Fruit fly (Drosophila melanogaster) whole organism, embryonic: ENCODE data around the gene mRpS35.

Experiments used
- Aef1 ChIP-seq: fragments of 200-800 bp; sonication (Bioruptor generic); IDR thresholded peaks from 3 replicates; pipeline ENCODE4 v1.3.6; 2022; ENCODE audit warnings: missing biosample characterization, missing genetic modification characterization
- Asciz ChIP-seq: fragments of 200-800 bp; sonication (Bioruptor generic); optimal IDR thresholded peaks from 2 replicates; lab custom pipeline; 2017; ENCODE audit warnings: missing biosample characterization, mild to moderate bottlenecking, missing genetic modification characterization, missing genetic modification reagents
- Bgb ChIP-seq: fragments of 200-800 bp; sonication (Bioruptor generic); IDR thresholded peaks from 2 replicates; pipeline ENCODE4 v1.3.6; 2022; ENCODE audit warnings: missing biosample characterization, missing genetic modification characterization; ENCODE audit not compliant: partially characterized antibody
- CG11247 ChIP-seq: fragments of 200-800 bp; sonication (Bioruptor generic); IDR thresholded peaks from 2 replicates; pipeline ENCODE4 v1.3.6; 2022; ENCODE audit warnings: missing biosample characterization, missing genetic modification characterization
- CG11456 ChIP-seq: fragments of 200-800 bp; sonication (Bioruptor generic); IDR thresholded peaks from 3 replicates; pipeline ENCODE4 v1.3.6; 2022; ENCODE audit warnings: missing biosample characterization, missing genetic modification characterization
- CG11560 ChIP-seq: fragments of 200-800 bp; sonication (Bioruptor generic); IDR thresholded peaks from 3 replicates; pipeline ENCODE4 v1.3.6; 2022; ENCODE audit warnings: missing biosample characterization, missing genetic modification characterization
- CG11695 ChIP-seq: fragments of 200-800 bp; sonication (Bioruptor generic); IDR thresholded peaks from 3 replicates; pipeline ENCODE4 v1.3.6; 2022; ENCODE audit warnings: missing biosample characterization, missing genetic modification characterization
- CG12071 ChIP-seq: fragments of 200-800 bp; sonication (Bioruptor generic); optimal IDR thresholded peaks from 3 replicates; lab custom pipeline; 2018; ENCODE audit warnings: missing biosample characterization, mild to moderate bottlenecking, missing genetic modification characterization
- CG13123 ChIP-seq: fragments of 200-800 bp; sonication (Bioruptor generic); optimal IDR thresholded peaks from 2 replicates; lab custom pipeline; 2016; ENCODE audit warnings: missing biosample characterization, missing genetic modification characterization
- CG14050 ChIP-seq: fragments of 200-800 bp; sonication (Bioruptor generic); IDR thresholded peaks from 3 replicates; pipeline ENCODE4 v1.3.6; 2022; ENCODE audit warnings: missing biosample characterization, missing genetic modification characterization
- CG15479 ChIP-seq: fragments of 200-800 bp; sonication (Bioruptor generic); optimal IDR thresholded peaks from 3 replicates; lab custom pipeline; 2019; ENCODE audit warnings: missing biosample characterization, mild to moderate bottlenecking, missing genetic modification characterization, moderate library complexity
- CG17612 ChIP-seq: fragments of 200-800 bp; sonication (Bioruptor generic); IDR thresholded peaks from 2 replicates; pipeline ENCODE4 v1.3.6; 2022; ENCODE audit warnings: missing biosample characterization, missing genetic modification characterization
- CG31388 ChIP-seq: fragments of 200-800 bp; sonication (Bioruptor generic); optimal IDR thresholded peaks from 2 replicates; lab custom pipeline; 2016; ENCODE audit warnings: missing biosample characterization, missing genetic modification characterization
- CG6683 ChIP-seq: fragments of 200-800 bp; sonication (Bioruptor generic); optimal IDR thresholded peaks from 2 replicates; lab custom pipeline; 2017; ENCODE audit warnings: missing biosample characterization, mild to moderate bottlenecking, missing genetic modification characterization, missing genetic modification reagents
- CG8944 ChIP-seq: fragments of 200-800 bp; sonication (Bioruptor generic); optimal IDR thresholded peaks from 3 replicates; lab custom pipeline; 2016; ENCODE audit warnings: missing biosample characterization, missing genetic modification characterization
- CG9609 ChIP-seq: fragments of 200-800 bp; sonication (Bioruptor generic); optimal IDR thresholded peaks from 3 replicates; lab custom pipeline; 2016; ENCODE audit warnings: missing biosample characterization, missing genetic modification characterization
- CkIIα-i1 ChIP-seq: fragments of 200-800 bp; sonication (Bioruptor generic); IDR thresholded peaks from 2 replicates; pipeline ENCODE4 v1.3.6; 2022; ENCODE audit warnings: missing biosample characterization, missing genetic modification characterization
- Eip74EF ChIP-seq, 2 experiments: fragments of 200-800 bp in 1 of 2; fragments of >200 bp in 1 of 2; sonication (Bioruptor generic) in 1 of 2; optimal IDR thresholded peaks; 2 replicates each; lab custom pipeline; 2017 to 2019; ENCODE audit warnings: missing biosample characterization in 2 of 2, missing genetic modification characterization in 2 of 2, mild to moderate bottlenecking in 1 of 2, moderate library complexity in 1 of 2
- Fer2 ChIP-seq: fragments of 200-800 bp; sonication (Bioruptor generic); optimal IDR thresholded peaks from 2 replicates; lab custom pipeline; 2018; ENCODE audit warnings: missing biosample characterization, mild to moderate bottlenecking, missing genetic modification characterization, moderate library complexity
- Gug ChIP-seq: fragments of 200-800 bp; sonication (Bioruptor generic); IDR thresholded peaks from 4 replicates; pipeline ENCODE4 v1.3.6; 2022; ENCODE audit warnings: missing biosample characterization, missing genetic modification characterization
- Oli ChIP-seq: fragments of 200-800 bp; sonication (Bioruptor generic); optimal IDR thresholded peaks from 2 replicates; lab custom pipeline; 2018; ENCODE audit warnings: missing biosample characterization, mild to moderate bottlenecking, missing genetic modification characterization, moderate library complexity
- Sox100B ChIP-seq: fragments of 200-800 bp; sonication (Bioruptor generic); optimal IDR thresholded peaks from 3 replicates; lab custom pipeline; 2018; ENCODE audit warnings: missing biosample characterization, mild to moderate bottlenecking, missing genetic modification characterization
- Sox102F ChIP-seq: fragments of 200-800 bp; sonication (Bioruptor generic); optimal IDR thresholded peaks from 2 replicates; lab custom pipeline; 2018; ENCODE audit warnings: missing biosample characterization, mild to moderate bottlenecking, missing genetic modification characterization, moderate library complexity
- Ssrp ChIP-seq: fragments of 200-800 bp; sonication (Bioruptor generic); optimal IDR thresholded peaks from 2 replicates; lab custom pipeline; 2018; ENCODE audit warnings: missing biosample characterization, mild to moderate bottlenecking, missing genetic modification characterization, moderate library complexity
- Trl ChIP-seq, 3 experiments: fragments of >200 bp in 2 of 3; fragments of 200-800 bp in 1 of 3; sonication (Bioruptor generic) in 1 of 3; optimal IDR thresholded peaks; 2 replicates in 1 of 3; 3 replicates in 2 of 3; lab custom pipeline; 2016 to 2017; ENCODE audit warnings: missing biosample characterization in 1 of 3, missing genetic modification characterization in 1 of 3
- ab ChIP-seq: fragments of 200-800 bp; sonication (Bioruptor generic); optimal IDR thresholded peaks from 2 replicates; lab custom pipeline; 2016; ENCODE audit warnings: missing biosample characterization, missing genetic modification characterization
- al ChIP-seq: fragments of 200-800 bp; sonication (Bioruptor generic); IDR thresholded peaks from 2 replicates; pipeline ENCODE4 v1.3.6; 2022; ENCODE audit warnings: missing biosample characterization, missing genetic modification characterization
- ash1 ChIP-seq: fragments of 200-800 bp; sonication (Bioruptor generic); optimal IDR thresholded peaks from 2 replicates; lab custom pipeline; 2018; ENCODE audit warnings: missing biosample characterization, mild to moderate bottlenecking, missing genetic modification characterization
- ato ChIP-seq: fragments of 200-800 bp; sonication (Bioruptor generic); IDR thresholded peaks from 2 replicates; pipeline ENCODE4 v1.3.6; 2022; ENCODE audit warnings: missing biosample characterization, missing genetic modification characterization; ENCODE audit not compliant: partially characterized antibody
- bowl ChIP-seq: fragments of 200-800 bp; sonication (Bioruptor generic); IDR thresholded peaks from 2 replicates; pipeline ENCODE4 v1.3.6; 2022; ENCODE audit warnings: missing biosample characterization, missing genetic modification characterization
- bsh ChIP-seq, 2 experiments: fragments of 200-800 bp; sonication (Bioruptor generic); optimal IDR thresholded peaks; 2 replicates each; lab custom pipeline; 2017 to 2018; ENCODE audit warnings: mild to moderate bottlenecking in 2 of 2, missing biosample characterization in 2 of 2, missing genetic modification characterization in 2 of 2, moderate library complexity in 1 of 2
- cg ChIP-seq: fragments of 200-800 bp; sonication (Bioruptor generic); optimal IDR thresholded peaks from 3 replicates; lab custom pipeline; 2019; ENCODE audit warnings: missing biosample characterization, mild to moderate bottlenecking, missing genetic modification characterization, moderate library complexity
- chinmo ChIP-seq: fragments of 200-800 bp; sonication (Bioruptor generic); IDR thresholded peaks from 4 replicates; pipeline ENCODE4 v1.3.6; 2022; ENCODE audit warnings: missing biosample characterization, missing genetic modification characterization; ENCODE audit not compliant: partially characterized antibody
- fd64A ChIP-seq: fragments of 200-800 bp; sonication (Bioruptor generic); optimal IDR thresholded peaks from 3 replicates; lab custom pipeline; 2018; ENCODE audit warnings: missing biosample characterization, mild to moderate bottlenecking, missing genetic modification characterization
- gfzf ChIP-seq: fragments of 200-800 bp; sonication (Bioruptor generic); optimal IDR thresholded peaks from 2 replicates; lab custom pipeline; 2016; ENCODE audit warnings: missing biosample characterization, mild to moderate bottlenecking, missing genetic modification characterization, moderate library complexity
- gsb ChIP-seq: fragments of 200-800 bp; sonication (Bioruptor generic); IDR thresholded peaks from 2 replicates; pipeline ENCODE4 v1.3.6; 2022; ENCODE audit warnings: missing biosample characterization, missing genetic modification characterization
- gsb-n ChIP-seq: fragments of 200-800 bp; sonication (Bioruptor generic); optimal IDR thresholded peaks from 3 replicates; lab custom pipeline; 2018; ENCODE audit warnings: missing biosample characterization, mild to moderate bottlenecking, missing genetic modification characterization
- jing ChIP-seq: fragments of 200-800 bp; sonication (Bioruptor generic); optimal IDR thresholded peaks from 2 replicates; lab custom pipeline; 2018; ENCODE audit warnings: missing biosample characterization, mild to moderate bottlenecking, missing genetic modification characterization
- kni ChIP-seq: fragments of 200-800 bp; sonication (Bioruptor generic); optimal IDR thresholded peaks from 3 replicates; lab custom pipeline; 2017; ENCODE audit warnings: mild to moderate bottlenecking, missing biosample characterization, missing genetic modification reagents, missing genetic modification characterization
- pan ChIP-seq, 4 experiments: fragments of >200 bp in 3 of 4; fragments of 200-800 bp in 1 of 4; sonication (Bioruptor generic) in 1 of 4; optimal IDR thresholded peaks in 3 of 4; IDR thresholded peaks in 1 of 4; 2 replicates each; pipeline versions ENCODE4 v1.3.6 to Lab custom; 2017 to 2022; ENCODE audit warnings: missing biosample characterization in 2 of 4, missing genetic modification characterization in 2 of 4, mixed read lengths in 1 of 4
- phol ChIP-seq: fragments of 200-800 bp; sonication (Bioruptor generic); optimal IDR thresholded peaks from 3 replicates; lab custom pipeline; 2018; ENCODE audit warnings: missing biosample characterization, mild to moderate bottlenecking, missing genetic modification characterization, moderate library complexity
- pzg ChIP-seq: fragments of 200-800 bp; sonication (Bioruptor generic); optimal IDR thresholded peaks from 3 replicates; lab custom pipeline; 2018; ENCODE audit warnings: missing biosample characterization, mild to moderate bottlenecking, missing genetic modification characterization, moderate library complexity
- repo ChIP-seq: fragments of 200-800 bp; sonication (Bioruptor generic); optimal IDR thresholded peaks from 2 replicates; lab custom pipeline; 2016; ENCODE audit warnings: missing biosample characterization, missing genetic modification characterization
- slbo ChIP-seq: fragments of 200-800 bp; sonication (Bioruptor generic); IDR thresholded peaks from 2 replicates; pipeline ENCODE4 v1.3.6; 2022; ENCODE audit warnings: missing biosample characterization, missing genetic modification characterization
- sob ChIP-seq: fragments of 200-800 bp; sonication (Bioruptor generic); IDR thresholded peaks from 2 replicates; pipeline ENCODE4 v1.3.6; 2022; ENCODE audit warnings: missing biosample characterization, missing genetic modification characterization
- ssp ChIP-seq: fragments of 200-800 bp; sonication (Bioruptor generic); IDR thresholded peaks from 2 replicates; pipeline ENCODE4 v1.3.6; 2022; ENCODE audit warnings: missing biosample characterization, missing genetic modification characterization
- toy ChIP-seq: fragments of 200-800 bp; sonication (Bioruptor generic); IDR thresholded peaks from 2 replicates; pipeline ENCODE4 v1.3.6; 2022; ENCODE audit warnings: missing biosample characterization, missing genetic modification characterization
- vvl ChIP-seq: fragments of 200-800 bp; sonication (Bioruptor generic); IDR thresholded peaks from 2 replicates; pipeline ENCODE4 v1.3.6; 2022; ENCODE audit warnings: missing biosample characterization, missing genetic modification characterization

The mRpS35 gene

DNA sequence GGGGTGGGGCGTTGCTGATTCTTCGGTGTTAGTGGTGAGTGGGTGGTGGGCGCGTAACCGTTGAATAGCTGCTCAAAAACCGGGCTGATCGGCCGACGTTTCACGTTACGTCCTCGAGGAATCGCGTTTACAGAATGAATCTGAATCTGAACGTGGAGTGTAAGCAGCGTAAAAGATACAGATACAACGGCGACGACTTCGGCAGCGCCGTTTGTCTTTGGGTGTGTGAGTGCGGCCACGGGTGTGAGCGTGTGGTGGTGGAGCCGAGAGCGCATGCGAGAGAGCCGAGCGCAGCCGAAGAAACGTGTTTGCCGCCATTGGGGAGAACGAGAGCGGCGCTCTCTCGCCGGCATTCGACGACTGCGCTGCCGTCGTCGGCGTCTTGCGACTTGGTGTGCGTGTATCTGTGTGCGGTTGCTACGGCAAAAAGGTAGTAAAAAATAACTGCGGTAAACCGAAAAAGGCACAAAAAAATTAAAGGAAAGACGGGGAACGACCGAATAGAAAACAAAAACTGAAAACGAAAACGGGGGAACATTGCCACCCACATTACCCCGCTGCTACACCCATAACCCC is 40.3 kb downstream of the mRpS35 start (continued):
- peak; percentile 53; the same call in 1 of the 2 replicates for TF ChIP-seq sob (GFP tag; lab: Robert Waterston, UW)
- peak; percentile 8; the same call in 1 of the 2 replicates for TF ChIP-seq slbo (GFP tag; lab: Robert Waterston, UW)
- TF ChIP-seq ash1 (GFP tag; lab: Kevin White, UChicago): peak; percentile 56
- no peak for TF ChIP-seq Gug
- TF ChIP-seq kni (GFP tag; lab: Kevin White, UChicago): peak; percentile 55
- no peak for TF ChIP-seq CkIIα-i1 (GFP tag; lab: Robert Waterston, UW)
- no peak for TF ChIP-seq CG11456 (GFP tag; lab: Robert Waterston, UW)
- TF ChIP-seq toy (GFP tag; lab: Robert Waterston, UW): no peak
- peak; percentile 31 for TF ChIP-seq phol (tag; lab: Kevin White, UChicago)
- no peak for TF ChIP-seq CG17612 (GFP tag; lab: Robert Waterston, UW)
- no peak for TF ChIP-seq CG9609 (GFP tag; lab: Kevin White, UChicago)
- peak; percentile 49; the same call in 1 of the 2 replicates for TF ChIP-seq Bgb
- no peak for TF ChIP-seq CG8944 (GFP tag; lab: Kevin White, UChicago)
- TF ChIP-seq Fer2: no peak
- TF ChIP-seq Eip74EF (GFP tag; optimal IDR thresholded peaks at IDR 0.05; lab: Kevin White, UChicago): peak in 1 of 2 experiments; percentile 18
- TF ChIP-seq cg (GFP tag; lab: Kevin White, UChicago): peak; percentile 98
- no peak for TF ChIP-seq Ssrp (tag; lab: Kevin White, UChicago)
- TF ChIP-seq pzg (GFP tag; lab: Kevin White, UChicago): no peak
- TF ChIP-seq CG31388 (GFP tag; lab: Kevin White, UChicago): no peak
- no peak for TF ChIP-seq ssp
- no peak for TF ChIP-seq CG13123 (GFP tag; lab: Kevin White, UChicago)
- TF ChIP-seq Asciz (GFP tag; lab: Kevin White, UChicago): peak; percentile 38
- peak; percentile 49 for TF ChIP-seq CG12071 (GFP tag; lab: Kevin White, UChicago)
- TF ChIP-seq ab (GFP tag; lab: Kevin White, UChicago): no peak
- TF ChIP-seq al: no peak
- peak; percentile 58; the same call in 2 of the 3 replicates for TF ChIP-seq CG11695
- no peak for TF ChIP-seq gfzf (GFP tag; lab: Kevin White, UChicago)
- no peak for TF ChIP-seq CG15479 (GFP tag; lab: Kevin White, UChicago)
- no peak for TF ChIP-seq CG6683
- TF ChIP-seq bsh (GFP tag; optimal IDR thresholded peaks at IDR 0.05; lab: Kevin White, UChicago): peak in 1 of 2 experiments; percentile 96
- peak; percentile 34; the same call in 1 of the 2 replicates for TF ChIP-seq vvl (GFP tag; lab: Robert Waterston, UW)
- TF ChIP-seq gsb-n: peak; percentile 28
- TF ChIP-seq Trl (optimal IDR thresholded peaks at IDR 0.05; lab: Kevin White, UChicago): peak; percentile 94 to 98
- peak; percentile 63 for TF ChIP-seq Trl (GFP tag; optimal IDR thresholded peaks at IDR 0.05; lab: Kevin White, UChicago)
- TF ChIP-seq ato (GFP tag; lab: Robert Waterston, UW): no peak
- no peak for TF ChIP-seq CG14050
- no peak for TF ChIP-seq Sox102F (GFP tag; lab: Kevin White, UChicago)
- no peak for TF ChIP-seq gsb (GFP tag; lab: Robert Waterston, UW)
- no peak for TF ChIP-seq CG11247 (GFP tag; lab: Robert Waterston, UW)
- TF ChIP-seq Sox100B (GFP tag; lab: Kevin White, UChicago): no peak
- TF ChIP-seq Oli (tag; lab: Kevin White, UChicago): no peak
- TF ChIP-seq bowl: peak; percentile 36; the same call in 1 of the 2 replicates
- no peak for TF ChIP-seq fd64A (GFP tag; lab: Kevin White, UChicago)
- peak; percentile 96 for TF ChIP-seq chinmo (GFP tag; lab: Robert Waterston, UW)
- no peak for TF ChIP-seq repo (GFP tag; lab: Kevin White, UChicago)
- no peak for TF ChIP-seq CG11560 (tag; lab: Robert Waterston, UW)
- TF ChIP-seq Aef1 (GFP tag; lab: Robert Waterston, UW): no peak
- TF ChIP-seq jing: no peak
- TF ChIP-seq pan (optimal IDR thresholded peaks at IDR 0.05; lab: Kevin White, UChicago): no peak
- TF ChIP-seq pan (GFP tag; optimal IDR thresholded peaks at IDR 0.05 in 1 of 2, IDR thresholded peaks at IDR 0.05 in 1 of 2): peak in 1 of 2 experiments; percentile 38
